Worm (Caenorhabditis elegans): ENCODE measurements around the gene C14H10.2.

C14H10.2 gene

ce11 chrX:10252781-10253180 is at the start of gene C14H10.2:
Gene C14H10.2 (minus strand): TSS chrX:10252881.
- TF ChIP-seq ztf-29 (GFP tag; IDR thresholded peaks at IDR 0.05) (no peak), med-1 (GFP tag; optimal IDR thresholded peaks at IDR 0.05; ENCODE audit: insufficient read depth) (no peak), ref-1 (GFP tag; conservative IDR thresholded peaks at IDR 0.05) (no peak), cog-1 (tag; optimal IDR thresholded peaks at IDR 0.05) (no peak), tab-1 (GFP tag; IDR thresholded peaks at IDR 0.05) (no peak), ztf-23 (GFP tag; IDR thresholded peaks at IDR 0.05) (no peak), flt-1 (GFP tag; IDR thresholded peaks at IDR 0.05) (no peak), T22C8.4 (GFP tag; IDR thresholded peaks at IDR 0.05) (no peak), klf-2 (GFP tag; conservative IDR thresholded peaks at IDR 0.05) (no peak)

- TF ChIP-seq med-1 (GFP tag; optimal IDR thresholded peaks at IDR 0.05; ENCODE audit: insufficient read depth) = no peak
- no peak for TF ChIP-seq ref-1 (GFP tag; conservative IDR thresholded peaks at IDR 0.05)
- TF ChIP-seq tab-1 (GFP tag; IDR thresholded peaks at IDR 0.05) = no peak
- no peak for TF ChIP-seq cog-1 (tag; optimal IDR thresholded peaks at IDR 0.05)
- no peak for TF ChIP-seq klf-2 (GFP tag; conservative IDR thresholded peaks at IDR 0.05)
- no peak for TF ChIP-seq ztf-29 (GFP tag; IDR thresholded peaks at IDR 0.05)
- no peak for TF ChIP-seq flt-1 (GFP tag; IDR thresholded peaks at IDR 0.05)
- no peak for TF ChIP-seq T22C8.4 (GFP tag; IDR thresholded peaks at IDR 0.05)
- no peak for TF ChIP-seq ztf-23 (GFP tag; IDR thresholded peaks at IDR 0.05)
These were observed 49.7 kb upstream of the C14H10.2 start, which contains the start of gene fip-5 for ce11 chrX:10302430-10302829. Gene fip-5 (plus strand): TSS chrX:10302741.

- TF ChIP-seq tab-1 (GFP tag; IDR thresholded peaks at IDR 0.05) (no peak), klf-2 (GFP tag; conservative IDR thresholded peaks at IDR 0.05) (no peak), ztf-29 (GFP tag; IDR thresholded peaks at IDR 0.05) (no peak), T22C8.4 (GFP tag; IDR thresholded peaks at IDR 0.05) (no peak), cog-1 (tag; optimal IDR thresholded peaks at IDR 0.05) (no peak), flt-1 (GFP tag; IDR thresholded peaks at IDR 0.05) (no peak), ztf-23 (GFP tag; IDR thresholded peaks at IDR 0.05) (no peak), med-1 (GFP tag; optimal IDR thresholded peaks at IDR 0.05; ENCODE audit: insufficient read depth) (no peak), ref-1 (GFP tag; conservative IDR thresholded peaks at IDR 0.05) (no peak)
These were observed 49.2 kb upstream of the C14H10.2 start for ce11 chrX:10301920-10302319.

- no peak for TF ChIP-seq klf-2 (GFP tag; conservative IDR thresholded peaks at IDR 0.05)
- no peak for TF ChIP-seq ref-1 (GFP tag; conservative IDR thresholded peaks at IDR 0.05)
- TF ChIP-seq tab-1 (GFP tag; IDR thresholded peaks at IDR 0.05) = no peak
- no peak for TF ChIP-seq flt-1 (GFP tag; IDR thresholded peaks at IDR 0.05)
- TF ChIP-seq med-1 (GFP tag; optimal IDR thresholded peaks at IDR 0.05; ENCODE audit: insufficient read depth) = no peak
- no peak for TF ChIP-seq ztf-29 (GFP tag; IDR thresholded peaks at IDR 0.05)
- no peak for TF ChIP-seq T22C8.4 (GFP tag; IDR thresholded peaks at IDR 0.05)
- TF ChIP-seq ztf-23 (GFP tag; IDR thresholded peaks at IDR 0.05) = no peak
- no peak for TF ChIP-seq cog-1 (tag; optimal IDR thresholded peaks at IDR 0.05)
These were observed 44.7 kb upstream of the C14H10.2 start for ce11 chrX:10297410-10297809.

ce11 chrX:10285634-10286033 is 33.0 kb upstream of the C14H10.2 start, which contains the start of gene npr-6:
Gene npr-6 (minus strand): TSS chrX:10285734.
- TF ChIP-seq ztf-23 (GFP tag; IDR thresholded peaks at IDR 0.05) = no peak
- TF ChIP-seq T22C8.4 (GFP tag; IDR thresholded peaks at IDR 0.05) = no peak
- TF ChIP-seq ref-1 (GFP tag; conservative IDR thresholded peaks at IDR 0.05) = no peak

ce11 chrX:10279299-10279698 is 26.6 kb upstream of the C14H10.2 start, which contains the start of gene slc-9B.1:
Gene slc-9B.1 (plus strand): TSS chrX:10279599.
- TF ChIP-seq ref-1 (GFP tag; conservative IDR thresholded peaks at IDR 0.05) (no peak), klf-2 (GFP tag; conservative IDR thresholded peaks at IDR 0.05) (no peak), ztf-23 (GFP tag; IDR thresholded peaks at IDR 0.05) (no peak), ztf-29 (GFP tag; IDR thresholded peaks at IDR 0.05) (no peak), tab-1 (GFP tag; IDR thresholded peaks at IDR 0.05) (no peak), cog-1 (tag; optimal IDR thresholded peaks at IDR 0.05) (no peak), med-1 (GFP tag; optimal IDR thresholded peaks at IDR 0.05; ENCODE audit: insufficient read depth) (no peak), T22C8.4 (GFP tag; IDR thresholded peaks at IDR 0.05) (no peak), flt-1 (GFP tag; IDR thresholded peaks at IDR 0.05) (no peak)

ce11 chrX:10277118-10277517 is 24.4 kb upstream of the C14H10.2 start:
- TF ChIP-seq cog-1 (tag; optimal IDR thresholded peaks at IDR 0.05) (no peak), ref-1 (GFP tag; conservative IDR thresholded peaks at IDR 0.05) (no peak), T22C8.4 (GFP tag; IDR thresholded peaks at IDR 0.05) (no peak), flt-1 (GFP tag; IDR thresholded peaks at IDR 0.05) (no peak), ztf-23 (GFP tag; IDR thresholded peaks at IDR 0.05) (no peak), klf-2 (GFP tag; conservative IDR thresholded peaks at IDR 0.05) (no peak), med-1 (GFP tag; optimal IDR thresholded peaks at IDR 0.05; ENCODE audit: insufficient read depth) (no peak), ztf-29 (GFP tag; IDR thresholded peaks at IDR 0.05) (no peak), tab-1 (GFP tag; IDR thresholded peaks at IDR 0.05) (no peak)

- TF ChIP-seq flt-1 (GFP tag; IDR thresholded peaks at IDR 0.05) = no peak
- TF ChIP-seq ztf-29 (GFP tag; IDR thresholded peaks at IDR 0.05) = no peak
- TF ChIP-seq cog-1 (tag; optimal IDR thresholded peaks at IDR 0.05) = no peak
- no peak for TF ChIP-seq med-1 (GFP tag; optimal IDR thresholded peaks at IDR 0.05; ENCODE audit: insufficient read depth)
- no peak for TF ChIP-seq T22C8.4 (GFP tag; IDR thresholded peaks at IDR 0.05)
- TF ChIP-seq klf-2 (GFP tag; conservative IDR thresholded peaks at IDR 0.05) = no peak
- TF ChIP-seq tab-1 (GFP tag; IDR thresholded peaks at IDR 0.05) = no peak
- TF ChIP-seq ref-1 (GFP tag; conservative IDR thresholded peaks at IDR 0.05) = no peak
- no peak for TF ChIP-seq ztf-23 (GFP tag; IDR thresholded peaks at IDR 0.05)
These were observed 21.8 kb upstream of the C14H10.2 start for ce11 chrX:10274470-10274869.

ce11 chrX:10273392-10273791 is 20.7 kb upstream of the C14H10.2 start, which contains the start of gene F41E7.2:
Gene F41E7.2 (plus strand): TSS chrX:10273692.
- TF ChIP-seq klf-2 (GFP tag; conservative IDR thresholded peaks at IDR 0.05) (no peak), T22C8.4 (GFP tag; IDR thresholded peaks at IDR 0.05) (no peak), med-1 (GFP tag; optimal IDR thresholded peaks at IDR 0.05; ENCODE audit: insufficient read depth) (no peak), tab-1 (GFP tag; IDR thresholded peaks at IDR 0.05) (no peak), ztf-23 (GFP tag; IDR thresholded peaks at IDR 0.05) (no peak), cog-1 (tag; optimal IDR thresholded peaks at IDR 0.05) (no peak), ref-1 (GFP tag; conservative IDR thresholded peaks at IDR 0.05) (no peak), ztf-29 (GFP tag; IDR thresholded peaks at IDR 0.05) (no peak), flt-1 (GFP tag; IDR thresholded peaks at IDR 0.05) (no peak)

ce11 chrX:10262299-10262698 is 9.6 kb upstream of the C14H10.2 start:
- TF ChIP-seq ztf-29 (GFP tag; IDR thresholded peaks at IDR 0.05) (no peak), med-1 (GFP tag; optimal IDR thresholded peaks at IDR 0.05; ENCODE audit: insufficient read depth) (no peak), cog-1 (tag; optimal IDR thresholded peaks at IDR 0.05) (no peak), T22C8.4 (GFP tag; IDR thresholded peaks at IDR 0.05) (no peak), klf-2 (GFP tag; conservative IDR thresholded peaks at IDR 0.05) (no peak), flt-1 (GFP tag; IDR thresholded peaks at IDR 0.05) (no peak), tab-1 (GFP tag; IDR thresholded peaks at IDR 0.05) (no peak)
